Fruit fly (Drosophila melanogaster) whole organism, embryonic: Measurements from ENCODE around the gene CG14357.

Experiments
- ATbp ChIP-seq: fragments of 200-800 bp; sonication (Bioruptor generic); optimal IDR thresholded peaks from 2 replicates; lab custom pipeline; 2017; ENCODE audit warnings: missing biosample characterization, mild to moderate bottlenecking, missing genetic modification characterization, missing genetic modification reagents
- B-H2 ChIP-seq: fragments of 200-800 bp; sonication (Bioruptor generic); optimal IDR thresholded peaks from 2 replicates; lab custom pipeline; 2018; ENCODE audit warnings: missing biosample characterization, mild to moderate bottlenecking, missing genetic modification characterization
- CG10267 ChIP-seq: fragments of 200-800 bp; sonication (Bioruptor generic); optimal IDR thresholded peaks from 2 replicates; lab custom pipeline; 2018; ENCODE audit warnings: missing biosample characterization, mild to moderate bottlenecking, missing genetic modification characterization, moderate library complexity
- CG10979 ChIP-seq: fragments of 200-800 bp; sonication (Bioruptor generic); optimal IDR thresholded peaks from 2 replicates; lab custom pipeline; 2018; ENCODE audit warnings: missing biosample characterization, mild to moderate bottlenecking, missing genetic modification characterization, moderate library complexity
- CG11398 ChIP-seq: fragments of 200-800 bp; sonication (Bioruptor generic); optimal IDR thresholded peaks from 2 replicates; lab custom pipeline; 2016; ENCODE audit warnings: missing biosample characterization, missing genetic modification characterization
- CG12104 ChIP-seq: fragments of 200-800 bp; sonication (Bioruptor generic); optimal IDR thresholded peaks from 3 replicates; lab custom pipeline; 2016; ENCODE audit warnings: missing biosample characterization, missing genetic modification characterization
- CG12299 ChIP-seq: fragments of 200-800 bp; sonication (Bioruptor generic); optimal IDR thresholded peaks from 2 replicates; lab custom pipeline; 2018; ENCODE audit warnings: missing biosample characterization, mild to moderate bottlenecking, missing genetic modification characterization
- CG13894 ChIP-seq: fragments of 200-800 bp; sonication (Bioruptor generic); optimal IDR thresholded peaks from 3 replicates; lab custom pipeline; 2018; ENCODE audit warnings: missing biosample characterization, mild to moderate bottlenecking, missing genetic modification characterization, moderate library complexity
- CG14667 ChIP-seq: fragments of 200-800 bp; sonication (Bioruptor generic); IDR thresholded peaks from 2 replicates; pipeline ENCODE4 v1.3.6; 2022; ENCODE audit warnings: missing biosample characterization, missing genetic modification characterization
- CG14965 ChIP-seq: fragments of 200-800 bp; sonication (Bioruptor generic); optimal IDR thresholded peaks from 2 replicates; lab custom pipeline; 2016; ENCODE audit warnings: missing biosample characterization, missing genetic modification characterization, borderline replicate concordance
- CG1529 ChIP-seq: fragments of 200-800 bp; sonication (Bioruptor generic); optimal IDR thresholded peaks from 3 replicates; lab custom pipeline; 2018; ENCODE audit warnings: missing biosample characterization, missing genetic modification characterization
- CG15514 ChIP-seq: fragments of 200-800 bp; sonication (Bioruptor generic); optimal IDR thresholded peaks from 3 replicates; lab custom pipeline; 2017; ENCODE audit warnings: missing biosample characterization, missing genetic modification characterization, mild to moderate bottlenecking, moderate library complexity, missing genetic modification reagents
- CG16779 ChIP-seq: fragments of 200-800 bp; sonication (Bioruptor generic); IDR thresholded peaks from 2 replicates; pipeline ENCODE4 v1.3.6; 2022; ENCODE audit warnings: missing biosample characterization, missing genetic modification characterization
- CG16813 ChIP-seq: fragments of 200-800 bp; sonication (Bioruptor generic); IDR thresholded peaks from 3 replicates; pipeline ENCODE4 v1.3.6; 2022; ENCODE audit warnings: missing biosample characterization, missing genetic modification characterization; ENCODE audit not compliant: partially characterized antibody
- CG17361 ChIP-seq: fragments of 200-800 bp; sonication (Bioruptor generic); IDR thresholded peaks from 3 replicates; pipeline ENCODE4 v1.3.6; 2022; ENCODE audit warnings: missing biosample characterization, missing genetic modification characterization
- CG17612 ChIP-seq: fragments of 200-800 bp; sonication (Bioruptor generic); IDR thresholded peaks from 2 replicates; pipeline ENCODE4 v1.3.6; 2022; ENCODE audit warnings: missing biosample characterization, missing genetic modification characterization
- CG17912 ChIP-seq: fragments of 200-800 bp; sonication (Bioruptor generic); optimal IDR thresholded peaks from 2 replicates; lab custom pipeline; 2018; ENCODE audit warnings: missing biosample characterization, mild to moderate bottlenecking, missing genetic modification characterization
- CG18764 ChIP-seq: fragments of 200-800 bp; sonication (Bioruptor generic); optimal IDR thresholded peaks from 3 replicates; lab custom pipeline; 2016; ENCODE audit warnings: missing biosample characterization, missing genetic modification characterization
- CG32532 ChIP-seq: fragments of 200-800 bp; sonication (Bioruptor generic); IDR thresholded peaks from 2 replicates; pipeline ENCODE4 v1.3.6; 2022; ENCODE audit warnings: missing biosample characterization, missing genetic modification characterization
- CG33557 ChIP-seq: fragments of 200-800 bp; sonication (Bioruptor generic); optimal IDR thresholded peaks from 2 replicates; lab custom pipeline; 2019; ENCODE audit warnings: missing biosample characterization, mild to moderate bottlenecking, missing genetic modification characterization, moderate library complexity
- CG34376 ChIP-seq: fragments of 200-800 bp; sonication (Bioruptor generic); optimal IDR thresholded peaks from 2 replicates; lab custom pipeline; 2018; ENCODE audit warnings: missing biosample characterization, mild to moderate bottlenecking, missing genetic modification characterization
- CG4854 ChIP-seq: fragments of 200-800 bp; sonication (Bioruptor generic); optimal IDR thresholded peaks from 2 replicates; lab custom pipeline; 2016; ENCODE audit warnings: missing biosample characterization, missing genetic modification characterization, inconsistent platforms
- CG9609 ChIP-seq: fragments of 200-800 bp; sonication (Bioruptor generic); optimal IDR thresholded peaks from 3 replicates; lab custom pipeline; 2016; ENCODE audit warnings: missing biosample characterization, missing genetic modification characterization
- CG9876 ChIP-seq: fragments of 200-800 bp; sonication (Bioruptor generic); optimal IDR thresholded peaks from 2 replicates; lab custom pipeline; 2016; ENCODE audit warnings: missing biosample characterization, missing genetic modification characterization
- CHES-1-like ChIP-seq: fragments of 200-800 bp; sonication (Bioruptor generic); optimal IDR thresholded peaks from 2 replicates; lab custom pipeline; 2016; ENCODE audit warnings: missing biosample characterization, missing genetic modification characterization
- D19A ChIP-seq: fragments of 200-800 bp; optimal IDR thresholded peaks from 3 replicates; lab custom pipeline; 2019; ENCODE audit warnings: missing biosample characterization, mild to moderate bottlenecking, missing genetic modification characterization, moderate library complexity
- Dbx ChIP-seq: fragments of 200-800 bp; sonication (Bioruptor generic); IDR thresholded peaks from 3 replicates; pipeline ENCODE4 v1.3.6; 2022; ENCODE audit warnings: missing biosample characterization, missing genetic modification characterization
- Ets97D ChIP-seq: fragments of 200-800 bp; sonication (Bioruptor generic); optimal IDR thresholded peaks from 3 replicates; lab custom pipeline; 2016; ENCODE audit warnings: missing biosample characterization, missing genetic modification characterization
- Gug ChIP-seq: fragments of 200-800 bp; sonication (Bioruptor generic); IDR thresholded peaks from 4 replicates; pipeline ENCODE4 v1.3.6; 2022; ENCODE audit warnings: missing biosample characterization, missing genetic modification characterization
- HHEX ChIP-seq: fragments of 200-800 bp; sonication (Bioruptor generic); optimal IDR thresholded peaks from 3 replicates; lab custom pipeline; 2017; ENCODE audit warnings: missing biosample characterization, mild to moderate bottlenecking, missing genetic modification characterization, missing genetic modification reagents
- Hmr ChIP-seq: fragments of 200-800 bp; sonication (Bioruptor generic); optimal IDR thresholded peaks from 3 replicates; lab custom pipeline; 2017; ENCODE audit warnings: mild to moderate bottlenecking, missing biosample characterization, missing genetic modification reagents, missing genetic modification characterization
- Nf-YA ChIP-seq: fragments of 200-800 bp; sonication (Bioruptor generic); IDR thresholded peaks from 2 replicates; pipeline ENCODE4 v1.3.6; 2022; ENCODE audit warnings: missing biosample characterization, missing genetic modification characterization
- PHDP ChIP-seq: fragments of 200-800 bp; sonication (Bioruptor generic); optimal IDR thresholded peaks from 3 replicates; lab custom pipeline; 2018; ENCODE audit warnings: missing biosample characterization, mild to moderate bottlenecking, missing genetic modification characterization, moderate library complexity
- abd-A ChIP-seq: fragments of 200-800 bp; sonication (Bioruptor generic); optimal IDR thresholded peaks from 3 replicates; lab custom pipeline; 2019; ENCODE audit warnings: missing biosample characterization, mild to moderate bottlenecking, missing genetic modification characterization, moderate library complexity
- al ChIP-seq: fragments of 200-800 bp; sonication (Bioruptor generic); IDR thresholded peaks from 2 replicates; pipeline ENCODE4 v1.3.6; 2022; ENCODE audit warnings: missing biosample characterization, missing genetic modification characterization
- bsh ChIP-seq, 2 experiments: fragments of 200-800 bp; sonication (Bioruptor generic); optimal IDR thresholded peaks; 2 replicates each; lab custom pipeline; 2017 to 2018; ENCODE audit warnings: mild to moderate bottlenecking in 2 of 2, missing biosample characterization in 2 of 2, missing genetic modification characterization in 2 of 2, moderate library complexity in 1 of 2
- chinmo ChIP-seq: fragments of 200-800 bp; sonication (Bioruptor generic); IDR thresholded peaks from 4 replicates; pipeline ENCODE4 v1.3.6; 2022; ENCODE audit warnings: missing biosample characterization, missing genetic modification characterization; ENCODE audit not compliant: partially characterized antibody
- dpn ChIP-seq, 2 experiments: fragments of 200-800 bp; sonication (Bioruptor generic); optimal IDR thresholded peaks; 3 replicates each; lab custom pipeline; 2016; ENCODE audit warnings: missing biosample characterization in 2 of 2, missing genetic modification characterization in 2 of 2
- fd102C ChIP-seq: fragments of 200-800 bp; sonication (Bioruptor generic); optimal IDR thresholded peaks from 2 replicates; lab custom pipeline; 2018; ENCODE audit warnings: missing biosample characterization, mild to moderate bottlenecking, missing genetic modification characterization, moderate library complexity
- fd96Cb ChIP-seq: fragments of 200-800 bp; sonication (Bioruptor generic); optimal IDR thresholded peaks from 2 replicates; lab custom pipeline; 2018; ENCODE audit warnings: missing biosample characterization, mild to moderate bottlenecking, missing genetic modification characterization, moderate library complexity
- ham ChIP-seq: fragments of 200-800 bp; sonication (Bioruptor generic); IDR thresholded peaks from 2 replicates; pipeline ENCODE4 v1.3.6; 2022; ENCODE audit warnings: missing biosample characterization, missing genetic modification characterization
- hbn ChIP-seq: fragments of 200-800 bp; sonication (Bioruptor generic); IDR thresholded peaks from 2 replicates; pipeline ENCODE4 v1.3.6; 2022; ENCODE audit warnings: missing biosample characterization, missing genetic modification characterization; ENCODE audit not compliant: partially characterized antibody
- ind ChIP-seq: fragments of 200-800 bp; sonication (Bioruptor generic); optimal IDR thresholded peaks from 3 replicates; lab custom pipeline; 2016; ENCODE audit warnings: missing biosample characterization, missing genetic modification characterization
- lov ChIP-seq, 2 experiments: fragments of 200-800 bp in 1 of 2; fragments of >200 bp in 1 of 2; sonication (Bioruptor generic) in 1 of 2; IDR thresholded peaks in 1 of 2; optimal IDR thresholded peaks in 1 of 2; 2 replicates in 1 of 2; 3 replicates in 1 of 2; pipeline versions ENCODE4 v1.3.6 to Lab custom; 2017 to 2022; ENCODE audit warnings: missing biosample characterization in 1 of 2, missing genetic modification characterization in 1 of 2
- maf-S ChIP-seq: fragments of 200-800 bp; sonication (Bioruptor generic); optimal IDR thresholded peaks from 2 replicates; lab custom pipeline; 2016; ENCODE audit warnings: missing biosample characterization, missing genetic modification characterization
- pita ChIP-seq: fragments of 200-800 bp; sonication (Bioruptor generic); optimal IDR thresholded peaks from 2 replicates; lab custom pipeline; 2017; ENCODE audit warnings: missing biosample characterization, mild to moderate bottlenecking, missing genetic modification characterization
- sens-2 ChIP-seq: fragments of 200-800 bp; sonication (Bioruptor generic); IDR thresholded peaks from 2 replicates; pipeline ENCODE4 v1.3.6; 2022; ENCODE audit warnings: missing biosample characterization, missing genetic modification characterization
- slp2 ChIP-seq: fragments of 200-800 bp; sonication (Bioruptor generic); optimal IDR thresholded peaks from 2 replicates; lab custom pipeline; 2016; ENCODE audit warnings: missing biosample characterization, missing genetic modification characterization
- tgo ChIP-seq: fragments of 200-800 bp; sonication (Bioruptor generic); IDR thresholded peaks from 3 replicates; pipeline ENCODE4 v1.3.6; 2022; ENCODE audit warnings: missing biosample characterization, missing genetic modification characterization

The CG14357 gene

DNA sequence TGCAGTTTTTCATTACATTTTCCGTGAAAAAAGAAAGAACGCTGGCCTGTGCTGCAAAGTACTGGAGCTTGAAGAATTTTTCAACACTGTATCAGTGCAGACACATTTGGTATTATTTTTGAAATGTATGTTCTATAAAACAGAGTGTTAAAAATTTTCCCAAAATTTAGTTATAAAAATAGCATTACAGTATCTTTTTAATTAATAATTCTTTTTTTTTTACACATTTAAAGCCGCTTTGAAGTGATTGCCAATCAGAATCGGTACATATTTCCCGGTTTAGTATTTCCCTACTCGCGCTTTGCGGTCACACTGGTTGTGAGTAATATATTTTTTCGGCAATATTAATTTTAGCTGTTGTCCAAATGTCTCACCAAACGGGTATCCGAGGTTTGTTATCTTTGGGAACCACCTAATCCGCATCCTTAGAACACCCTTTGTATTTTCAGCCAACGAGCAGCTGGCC, 10.4 kb upstream of the CG14357 start, which contains the start of the genes Abi and twf (continued):
- TF ChIP-seq CG10979 (tag; lab: Kevin White, UChicago) (peak; percentile 60), sens-2 (GFP tag; lab: Robert Waterston, UW) (no peak), CG17361 (peak; percentile 76), pita (GFP tag; lab: Kevin White, UChicago) (no peak), lov (optimal IDR thresholded peaks at IDR 0.05; lab: Kevin White, UChicago) (no peak), lov (GFP tag; IDR thresholded peaks at IDR 0.05; lab: Robert Waterston, UW) (peak; percentile 53; the same call in 1 of the 3 replicates), D19A (tag; lab: Kevin White, UChicago) (no peak), CG16779 (0 out of 2 replicates have a peak, but pooled peaks have one; percentile 22), maf-S (GFP tag; lab: Kevin White, UChicago) (peak; percentile 63), CG16813 (GFP tag; lab: Robert Waterston, UW) (no peak), Gug (peak; percentile 18; the same call in 1 of the 4 replicates), CG13894 (peak; percentile 54), CG11398 (GFP tag; lab: Kevin White, UChicago) (no peak), tgo (GFP tag; lab: Robert Waterston, UW) (peak; percentile 67), Nf-YA (GFP tag; lab: Robert Waterston, UW) (peak; percentile 40; the same call in 1 of the 2 replicates), Hmr (GFP tag; lab: Kevin White, UChicago) (peak; percentile 67), HHEX (GFP tag; lab: Kevin White, UChicago) (peak; percentile 58), CG34376 (GFP tag; lab: Kevin White, UChicago) (peak; percentile 56), CG32532 (GFP tag; lab: Robert Waterston, UW) (peak; percentile 59), hbn (GFP tag; lab: Robert Waterston, UW) (no peak), fd96Cb (tag; lab: Kevin White, UChicago) (peak; percentile 30), CG14965 (GFP tag; lab: Kevin White, UChicago) (no peak), chinmo (GFP tag; lab: Robert Waterston, UW) (no peak), CG12104 (GFP tag; lab: Kevin White, UChicago) (peak; percentile 54), CG4854 (peak; percentile 35), ATbp (GFP tag; lab: Kevin White, UChicago) (no peak), CG12299 (tag; lab: Kevin White, UChicago) (peak; percentile 20), CG18764 (peak; percentile 51), CG17612 (GFP tag; lab: Robert Waterston, UW) (no peak), ind (GFP tag; lab: Kevin White, UChicago) (peak; percentile 74), CG17912 (GFP tag; lab: Kevin White, UChicago) (no peak), CG9609 (GFP tag; lab: Kevin White, UChicago) (peak; percentile 45), CG15514 (GFP tag; lab: Kevin White, UChicago) (peak; percentile 62), abd-A (no peak), bsh (GFP tag; optimal IDR thresholded peaks at IDR 0.05; lab: Kevin White, UChicago) (peak in 1 of 2 experiments; percentile 62), B-H2 (GFP tag; lab: Kevin White, UChicago) (peak; percentile 72), CG9876 (GFP tag; lab: Kevin White, UChicago) (no peak), slp2 (GFP tag; lab: Kevin White, UChicago) (peak; percentile 50), CG33557 (GFP tag; lab: Kevin White, UChicago) (peak; percentile 49), Ets97D (peak; percentile 63), CG1529 (peak; percentile 4), al (GFP tag; lab: Robert Waterston, UW) (0 out of 2 replicates have a peak, but pooled peaks have one; percentile 41), PHDP (tag; lab: Kevin White, UChicago) (peak; percentile 74), CG10267 (tag; lab: Kevin White, UChicago) (peak; percentile 97), dpn (GFP tag; optimal IDR thresholded peaks at IDR 0.05; lab: Kevin White, UChicago) (peak; percentile 75 to 80), ham (GFP tag; lab: Robert Waterston, UW) (no peak), fd102C (GFP tag; lab: Kevin White, UChicago) (peak; percentile 12), CG14667 (GFP tag; lab: Robert Waterston, UW) (peak; percentile 52; the same call in 1 of the 2 replicates), CHES-1-like (GFP tag; lab: Kevin White, UChicago) (peak; percentile 4), Dbx (GFP tag; lab: Robert Waterston, UW) (peak; percentile 75)
